Fruit fly (Drosophila melanogaster) whole organism, embryonic: ENCODE results near the gene PpD6.

ENCODE experiments used
- Abd-B ChIP-seq: fragments of 200-800 bp; sonication (Bioruptor generic); optimal IDR thresholded peaks from 2 replicates; lab custom pipeline; 2018; ENCODE audit warnings: missing biosample characterization, mild to moderate bottlenecking, missing genetic modification characterization, moderate library complexity
- Ada2b ChIP-seq: fragments of 200-800 bp; sonication (Bioruptor generic); IDR thresholded peaks from 2 replicates; pipeline ENCODE4 v1.3.6; 2022; ENCODE audit warnings: missing biosample characterization, missing genetic modification characterization
- B-H1 ChIP-seq: fragments of 200-800 bp; sonication (Bioruptor generic); IDR thresholded peaks from 3 replicates; pipeline ENCODE4 v1.3.6; 2022; ENCODE audit warnings: missing biosample characterization, missing genetic modification characterization
- BEAF-32 ChIP-seq: fragments of 200-800 bp; sonication (Bioruptor generic); optimal IDR thresholded peaks from 3 replicates; lab custom pipeline; 2017; ENCODE audit warnings: missing biosample characterization, missing genetic modification characterization, mild to moderate bottlenecking, moderate library complexity, missing genetic modification reagents
- Bteb2 ChIP-seq: fragments of 200-800 bp; sonication (Bioruptor generic); optimal IDR thresholded peaks from 2 replicates; lab custom pipeline; 2016; ENCODE audit warnings: missing biosample characterization, missing genetic modification characterization
- CG10543 ChIP-seq: fragments of 200-800 bp; sonication (Bioruptor generic); optimal IDR thresholded peaks from 3 replicates; lab custom pipeline; 2017; ENCODE audit warnings: missing biosample characterization, mild to moderate bottlenecking, missing genetic modification characterization, moderate library complexity
- CG10959 ChIP-seq: fragments of 200-800 bp; sonication (Bioruptor generic); IDR thresholded peaks from 2 replicates; pipeline ENCODE4 v1.3.6; 2022; ENCODE audit warnings: missing biosample characterization, missing genetic modification characterization
- CG11696 ChIP-seq: fragments of 200-800 bp; sonication (Bioruptor generic); IDR thresholded peaks from 2 replicates; pipeline ENCODE4 v1.3.6; 2022; ENCODE audit warnings: missing biosample characterization, missing genetic modification characterization
- CG12299 ChIP-seq: fragments of 200-800 bp; sonication (Bioruptor generic); optimal IDR thresholded peaks from 2 replicates; lab custom pipeline; 2018; ENCODE audit warnings: missing biosample characterization, mild to moderate bottlenecking, missing genetic modification characterization
- CG13624 ChIP-seq: fragments of 200-800 bp; sonication (Bioruptor generic); optimal IDR thresholded peaks from 2 replicates; lab custom pipeline; 2016; ENCODE audit warnings: missing biosample characterization, missing genetic modification characterization
- CG14860 ChIP-seq: fragments of 200-800 bp; sonication (Bioruptor generic); IDR thresholded peaks from 3 replicates; pipeline ENCODE4 v1.3.6; 2022; ENCODE audit warnings: missing biosample characterization, missing genetic modification characterization; ENCODE audit not compliant: partially characterized antibody
- CG14965 ChIP-seq: fragments of 200-800 bp; sonication (Bioruptor generic); optimal IDR thresholded peaks from 2 replicates; lab custom pipeline; 2016; ENCODE audit warnings: missing biosample characterization, missing genetic modification characterization, borderline replicate concordance
- CG1603 ChIP-seq: fragments of 200-800 bp; sonication (Bioruptor generic); optimal IDR thresholded peaks from 2 replicates; lab custom pipeline; 2019; ENCODE audit warnings: missing biosample characterization, mild to moderate bottlenecking, missing genetic modification characterization, moderate library complexity
- CG1792 ChIP-seq: fragments of 200-800 bp; sonication (Bioruptor generic); optimal IDR thresholded peaks from 2 replicates; lab custom pipeline; 2016; ENCODE audit warnings: missing biosample characterization, missing genetic modification characterization
- CG18619 ChIP-seq: fragments of 200-800 bp; sonication (Bioruptor generic); optimal IDR thresholded peaks from 3 replicates; lab custom pipeline; 2017; ENCODE audit warnings: missing biosample characterization, mild to moderate bottlenecking, missing genetic modification characterization
- CG4282 ChIP-seq: fragments of 200-800 bp; sonication (Bioruptor generic); optimal IDR thresholded peaks from 2 replicates; lab custom pipeline; 2016; ENCODE audit warnings: missing biosample characterization, missing genetic modification characterization
- CG4730 ChIP-seq: fragments of 200-800 bp; sonication (Bioruptor generic); IDR thresholded peaks from 2 replicates; pipeline ENCODE4 v1.3.6; 2022; ENCODE audit warnings: missing biosample characterization, missing genetic modification characterization
- CG6791 ChIP-seq: fragments of 200-800 bp; sonication (Bioruptor generic); IDR thresholded peaks from 3 replicates; pipeline ENCODE4 v1.3.6; 2022; ENCODE audit warnings: missing biosample characterization, missing genetic modification characterization; ENCODE audit not compliant: partially characterized antibody
- CG7839 ChIP-seq: fragments of 200-800 bp; sonication (Bioruptor generic); optimal IDR thresholded peaks from 3 replicates; lab custom pipeline; 2018; ENCODE audit warnings: missing biosample characterization, mild to moderate bottlenecking, missing genetic modification characterization, moderate library complexity
- CG8281 ChIP-seq: fragments of 200-800 bp; sonication (Bioruptor generic); optimal IDR thresholded peaks from 2 replicates; lab custom pipeline; 2018; ENCODE audit warnings: missing biosample characterization, mild to moderate bottlenecking, missing genetic modification characterization, moderate library complexity
- CG8290 ChIP-seq, 3 experiments: fragments of 200-800 bp; sonication (Bioruptor generic); optimal IDR thresholded peaks; 2 replicates each; lab custom pipeline; 2016 to 2019; ENCODE audit warnings: missing biosample characterization in 3 of 3, missing genetic modification characterization in 3 of 3, mild to moderate bottlenecking in 2 of 3, moderate library complexity in 1 of 3
- CG9817 ChIP-seq: fragments of 200-800 bp; sonication (Bioruptor generic); optimal IDR thresholded peaks from 2 replicates; lab custom pipeline; 2018; ENCODE audit warnings: missing biosample characterization, mild to moderate bottlenecking, missing genetic modification characterization, moderate library complexity
- D ChIP-seq, 2 experiments: fragments of 200-800 bp in 1 of 2; fragments of >200 bp in 1 of 2; sonication (Bioruptor generic) in 1 of 2; optimal IDR thresholded peaks; 2 replicates in 1 of 2; 3 replicates in 1 of 2; lab custom pipeline; 2017; ENCODE audit warnings: mild to moderate bottlenecking in 1 of 2, missing biosample characterization in 1 of 2, missing genetic modification characterization in 1 of 2, missing genetic modification reagents in 1 of 2
- D19A ChIP-seq: fragments of 200-800 bp; optimal IDR thresholded peaks from 3 replicates; lab custom pipeline; 2019; ENCODE audit warnings: missing biosample characterization, mild to moderate bottlenecking, missing genetic modification characterization, moderate library complexity
- Dbx ChIP-seq: fragments of 200-800 bp; sonication (Bioruptor generic); IDR thresholded peaks from 3 replicates; pipeline ENCODE4 v1.3.6; 2022; ENCODE audit warnings: missing biosample characterization, missing genetic modification characterization
- E2f2 ChIP-seq: fragments of 200-800 bp; sonication (Bioruptor generic); IDR thresholded peaks from 2 replicates; pipeline ENCODE4 v1.3.6; 2022; ENCODE audit warnings: missing biosample characterization, missing genetic modification characterization
- Elba2 ChIP-seq: fragments of 200-800 bp; sonication (Bioruptor generic); optimal IDR thresholded peaks from 3 replicates; lab custom pipeline; 2016; ENCODE audit warnings: missing biosample characterization, missing genetic modification characterization
- Gug ChIP-seq: fragments of 200-800 bp; sonication (Bioruptor generic); IDR thresholded peaks from 4 replicates; pipeline ENCODE4 v1.3.6; 2022; ENCODE audit warnings: missing biosample characterization, missing genetic modification characterization
- H15 ChIP-seq: fragments of 200-800 bp; sonication (Bioruptor generic); IDR thresholded peaks from 3 replicates; pipeline ENCODE4 v1.3.6; 2022; ENCODE audit warnings: missing biosample characterization, missing genetic modification characterization
- NC2β ChIP-seq: fragments of 200-800 bp; sonication (Bioruptor generic); optimal IDR thresholded peaks from 2 replicates; lab custom pipeline; 2016; ENCODE audit warnings: missing biosample characterization, missing genetic modification characterization
- Oli ChIP-seq: fragments of 200-800 bp; sonication (Bioruptor generic); optimal IDR thresholded peaks from 2 replicates; lab custom pipeline; 2018; ENCODE audit warnings: missing biosample characterization, mild to moderate bottlenecking, missing genetic modification characterization, moderate library complexity
- Poxn ChIP-seq: fragments of 200-800 bp; sonication (Bioruptor generic); IDR thresholded peaks from 2 replicates; pipeline ENCODE4 v1.3.6; 2022; ENCODE audit warnings: missing biosample characterization, missing genetic modification characterization
- TFAM ChIP-seq: fragments of 200-800 bp; sonication (Bioruptor generic); optimal IDR thresholded peaks from 2 replicates; lab custom pipeline; 2017; ENCODE audit warnings: missing biosample characterization, missing genetic modification characterization, inconsistent platforms
- Xbp1 ChIP-seq: fragments of 200-800 bp; sonication (Bioruptor generic); optimal IDR thresholded peaks from 3 replicates; lab custom pipeline; 2016; ENCODE audit warnings: missing biosample characterization, mild to moderate bottlenecking, missing genetic modification characterization
- ara ChIP-seq: fragments of 200-800 bp; sonication (Bioruptor generic); IDR thresholded peaks from 2 replicates; pipeline ENCODE4 v1.3.6; 2022; ENCODE audit warnings: missing biosample characterization, missing genetic modification characterization
- bbx ChIP-seq: fragments of 200-800 bp; sonication (Bioruptor generic); IDR thresholded peaks from 2 replicates; pipeline ENCODE4 v1.3.6; 2022; ENCODE audit warnings: missing biosample characterization, missing genetic modification characterization; ENCODE audit not compliant: partially characterized antibody
- crc ChIP-seq: fragments of 200-800 bp; sonication (Bioruptor generic); optimal IDR thresholded peaks from 2 replicates; lab custom pipeline; 2016; ENCODE audit warnings: missing biosample characterization, missing genetic modification characterization
- da ChIP-seq: fragments of 200-800 bp; sonication (Bioruptor generic); optimal IDR thresholded peaks from 2 replicates; lab custom pipeline; 2016; ENCODE audit warnings: missing biosample characterization, missing genetic modification characterization
- emc ChIP-seq: fragments of 200-800 bp; sonication (Bioruptor generic); optimal IDR thresholded peaks from 2 replicates; lab custom pipeline; 2016; ENCODE audit warnings: missing biosample characterization, missing genetic modification characterization
- esg ChIP-seq: fragments of 200-800 bp; sonication (Bioruptor generic); conservative IDR thresholded peaks from 2 replicates; pipeline ENCODE4 v1.3.6; 2022; ENCODE audit warnings: missing biosample characterization, missing genetic modification characterization
- gcm ChIP-seq: fragments of 200-800 bp; sonication (Bioruptor generic); optimal IDR thresholded peaks from 2 replicates; lab custom pipeline; 2019; ENCODE audit warnings: missing biosample characterization, mild to moderate bottlenecking, missing genetic modification characterization, moderate library complexity
- lmd ChIP-seq: fragments of 200-800 bp; sonication (Bioruptor generic); IDR thresholded peaks from 2 replicates; pipeline ENCODE4 v1.3.6; 2022; ENCODE audit warnings: missing biosample characterization, missing genetic modification characterization
- lov ChIP-seq, 2 experiments: fragments of 200-800 bp in 1 of 2; fragments of >200 bp in 1 of 2; sonication (Bioruptor generic) in 1 of 2; IDR thresholded peaks in 1 of 2; optimal IDR thresholded peaks in 1 of 2; 2 replicates in 1 of 2; 3 replicates in 1 of 2; pipeline versions ENCODE4 v1.3.6 to Lab custom; 2017 to 2022; ENCODE audit warnings: missing biosample characterization in 1 of 2, missing genetic modification characterization in 1 of 2
- maf-S ChIP-seq: fragments of 200-800 bp; sonication (Bioruptor generic); optimal IDR thresholded peaks from 2 replicates; lab custom pipeline; 2016; ENCODE audit warnings: missing biosample characterization, missing genetic modification characterization
- slou ChIP-seq: fragments of 200-800 bp; sonication (Bioruptor generic); optimal IDR thresholded peaks from 3 replicates; lab custom pipeline; 2016; ENCODE audit warnings: missing biosample characterization, missing genetic modification characterization
- sug ChIP-seq: fragments of 200-800 bp; optimal IDR thresholded peaks from 2 replicates; lab custom pipeline; 2019; ENCODE audit warnings: missing biosample characterization, mild to moderate bottlenecking, missing genetic modification characterization, moderate library complexity
- tna ChIP-seq: fragments of 200-800 bp; sonication (Bioruptor generic); IDR thresholded peaks from 2 replicates; pipeline ENCODE4 v1.3.6; 2022; ENCODE audit warnings: missing biosample characterization, missing genetic modification characterization; ENCODE audit not compliant: partially characterized antibody
- ttk ChIP-seq: fragments of 200-800 bp; sonication (Bioruptor generic); IDR thresholded peaks from 2 replicates; pipeline ENCODE4 v2.1.2; 2022; ENCODE audit warnings: missing biosample characterization, missing genetic modification characterization
- zen ChIP-seq: fragments of 200-800 bp; sonication (Bioruptor generic); optimal IDR thresholded peaks from 3 replicates; lab custom pipeline; 2018; ENCODE audit warnings: missing biosample characterization, mild to moderate bottlenecking, missing genetic modification characterization, moderate library complexity
- zfh1 ChIP-seq: fragments of 200-800 bp; sonication (Bioruptor generic); IDR thresholded peaks from 3 replicates; pipeline ENCODE4 v1.3.6; 2022; ENCODE audit warnings: missing biosample characterization, missing genetic modification characterization

The PpD6 gene

dm6 chr2L:3121745-3122144 is 12.3 kb downstream of the PpD6 start (continued):
- TF ChIP-seq D (optimal IDR thresholded peaks at IDR 0.05; lab: Kevin White, UChicago) (no peak), D (GFP tag; optimal IDR thresholded peaks at IDR 0.05; lab: Kevin White, UChicago) (peak; percentile 1), D19A (tag; lab: Kevin White, UChicago) (no peak), slou (GFP tag; lab: Kevin White, UChicago) (no peak), H15 (GFP tag; lab: Robert Waterston, UW) (no peak), CG6791 (GFP tag; lab: Robert Waterston, UW) (no peak), E2f2 (GFP tag; lab: Robert Waterston, UW) (no peak), CG10959 (GFP tag; lab: Robert Waterston, UW) (no peak), CG14860 (GFP tag; lab: Robert Waterston, UW) (no peak), Abd-B (GFP tag; lab: Kevin White, UChicago) (no peak), CG4730 (GFP tag; lab: Robert Waterston, UW) (no peak), Gug (GFP tag; lab: Robert Waterston, UW) (no peak), CG9817 (tag; lab: Kevin White, UChicago) (no peak), CG18619 (GFP tag; lab: Kevin White, UChicago) (no peak), CG13624 (no peak), tna (GFP tag; lab: Robert Waterston, UW) (no peak), B-H1 (GFP tag; lab: Robert Waterston, UW) (no peak; the same call in 2 of the 3 replicates), CG14965 (GFP tag; lab: Kevin White, UChicago) (no peak), Bteb2 (no peak), zfh1 (GFP tag; lab: Robert Waterston, UW) (no peak), ttk (no peak), da (GFP tag; lab: Kevin White, UChicago) (no peak), CG1603 (no peak), Xbp1 (no peak), CG11696 (GFP tag; lab: Robert Waterston, UW) (peak; percentile 25; the same call in 1 of the 2 replicates), sug (tag; lab: Kevin White, UChicago) (no peak), CG10543 (GFP tag; lab: Kevin White, UChicago) (no peak), TFAM (no peak), CG8281 (tag; lab: Kevin White, UChicago) (no peak), CG12299 (no peak), bbx (no peak), crc (GFP tag; lab: Kevin White, UChicago) (no peak), NC2β (GFP tag; lab: Kevin White, UChicago) (peak; percentile 7), ara (GFP tag; lab: Robert Waterston, UW) (no peak), CG1792 (GFP tag; lab: Kevin White, UChicago) (no peak), CG7839 (no peak), CG8290 (GFP tag; optimal IDR thresholded peaks at IDR 0.05; lab: Kevin White, UChicago) (no peak), CG8290 (tag; optimal IDR thresholded peaks at IDR 0.05; lab: Kevin White, UChicago) (no peak), zen (no peak), lmd (no peak), Elba2 (no peak), Dbx (GFP tag; lab: Robert Waterston, UW) (no peak), esg (no peak), emc (GFP tag; lab: Kevin White, UChicago) (no peak), CG4282 (no peak), Oli (tag; lab: Kevin White, UChicago) (no peak), Ada2b (GFP tag; lab: Robert Waterston, UW) (no peak), Poxn (GFP tag; lab: Robert Waterston, UW) (no peak), maf-S (GFP tag; lab: Kevin White, UChicago) (no peak), gcm (GFP tag; lab: Kevin White, UChicago) (no peak), BEAF-32 (GFP tag; lab: Kevin White, UChicago) (no peak), lov (optimal IDR thresholded peaks at IDR 0.05; lab: Kevin White, UChicago) (no peak), lov (GFP tag; IDR thresholded peaks at IDR 0.05; lab: Robert Waterston, UW) (no peak)
